Worm (Caenorhabditis elegans) whole organism, early embryonic: ENCODE measurements around the gene sto-3.
A peak's percentile ranks its signal among the peaks of the same experiment; 100 is the strongest.

Experiments used
- B0310.2 ChIP-seq: sonication (generic microtip); optimal IDR thresholded peaks from 2 replicates; lab custom pipeline; 2016; ENCODE audit warnings: mild to moderate bottlenecking, missing genetic modification characterization, missing compliant biosample characterization
- F13C5.2 ChIP-seq: sonication (generic microtip); optimal IDR thresholded peaks from 2 replicates; lab custom pipeline; 2017; ENCODE audit warnings: mild to moderate bottlenecking, missing genetic modification characterization, inconsistent platforms, missing compliant biosample characterization
- aly-1 ChIP-seq: sonication (generic microtip); optimal IDR thresholded peaks from 2 replicates; lab custom pipeline; 2016; ENCODE audit warnings: missing genetic modification characterization, missing compliant biosample characterization
- ama-1 ChIP-seq: fragments of 150-350 bp; optimal IDR thresholded peaks from 2 replicates; lab custom pipeline; 2014
- ceh-13 ChIP-seq: fragments of 200-800 bp; sonication (Bioruptor generic); optimal IDR thresholded peaks from 2 replicates; lab custom pipeline; 2018; ENCODE audit warnings: mild to moderate bottlenecking, missing genetic modification characterization, missing compliant biosample characterization
- ceh-36 ChIP-seq: sonication (generic microtip); optimal IDR thresholded peaks from 2 replicates; lab custom pipeline; 2016; ENCODE audit warnings: missing genetic modification characterization, inconsistent platforms, missing compliant biosample characterization
- ets-7 ChIP-seq: sonication (generic microtip); optimal IDR thresholded peaks from 2 replicates; lab custom pipeline; 2016; ENCODE audit warnings: missing genotype, missing genetic modification characterization, missing compliant biosample characterization
- flt-1 ChIP-seq: fragments of 200-800 bp; sonication (Bioruptor generic); IDR thresholded peaks from 2 replicates; pipeline ENCODE4 v1.3.6; 2022; ENCODE audit warnings: missing genetic modification characterization, missing compliant biosample characterization
- hmbx-1 ChIP-seq: sonication (generic microtip); optimal IDR thresholded peaks from 2 replicates; lab custom pipeline; 2016; ENCODE audit warnings: mild to moderate bottlenecking, missing genetic modification characterization, missing compliant biosample characterization
- hmg-4 ChIP-seq: fragments of 200-800 bp; sonication (Bioruptor generic); optimal IDR thresholded peaks from 2 replicates; lab custom pipeline; 2018; ENCODE audit warnings: mild to moderate bottlenecking, missing genetic modification characterization, missing compliant biosample characterization
- hnd-1 ChIP-seq: sonication (generic microtip); optimal IDR thresholded peaks from 2 replicates; lab custom pipeline; 2016; ENCODE audit warnings: missing genetic modification characterization, missing compliant biosample characterization
- pes-1 ChIP-seq: fragments of 200-800 bp; sonication (Bioruptor generic); IDR thresholded peaks from 2 replicates; pipeline ENCODE4 v1.3.6; 2022; ENCODE audit warnings: missing genetic modification reagents, missing genetic modification characterization, missing compliant biosample characterization
- scrt-1 ChIP-seq: fragments of 200-800 bp; sonication (Bioruptor generic); IDR thresholded peaks from 2 replicates; pipeline ENCODE4 v1.3.6; 2022; ENCODE audit warnings: missing genetic modification characterization, missing compliant biosample characterization
- sea-1 ChIP-seq: fragments of 200-800 bp; sonication (Bioruptor generic); conservative IDR thresholded peaks from 2 replicates; pipeline ENCODE4 v1.3.6; 2022; ENCODE audit warnings: missing genetic modification characterization, missing compliant biosample characterization
- tbx-11 ChIP-seq: fragments of 200-800 bp; sonication (Bioruptor generic); IDR thresholded peaks from 2 replicates; pipeline ENCODE4 v1.3.6; 2022; ENCODE audit warnings: missing genetic modification characterization, missing compliant biosample characterization
- tbx-37 ChIP-seq: fragments of 200-800 bp; sonication (Bioruptor generic); conservative IDR thresholded peaks from 2 replicates; pipeline ENCODE4 v1.3.6; 2022; ENCODE audit warnings: missing genetic modification reagents, missing genetic modification characterization, missing compliant biosample characterization
- tra-4 ChIP-seq: sonication (generic microtip); optimal IDR thresholded peaks from 2 replicates; lab custom pipeline; 2017; ENCODE audit warnings: missing genetic modification characterization, missing compliant biosample characterization

The sto-3 gene

ce11 chrX:11605214-11605765 lies 16.6 kb downstream of the sto-3 start, which contains the start of gene ftt-2:
Gene ftt-2, minus strand, starts transcription at chrX:11605419.
- TF ChIP-seq aly-1 (tag; lab: Kevin White, UChicago) (no peak), ceh-13 (GFP tag; lab: Kevin White, UChicago) (no peak), hnd-1 (tag; lab: Kevin White, UChicago) (no peak), ama-1 (lab: Kevin White, UChicago) (no peak)

- TF ChIP-seq hnd-1 (tag; lab: Kevin White, UChicago) (no peak), F13C5.2 (tag; lab: Kevin White, UChicago) (peak; percentile 26), scrt-1 (GFP tag; lab: Robert Waterston, UW) (no peak), ceh-13 (GFP tag; lab: Kevin White, UChicago) (no peak), hmg-4 (GFP tag; lab: Kevin White, UChicago) (no peak), pes-1 (GFP tag; lab: Robert Waterston, UW) (no peak), B0310.2 (tag; lab: Kevin White, UChicago) (no peak)
Measured at ce11 chrX:11603234-11604108, 18.4 kb downstream of the sto-3 start.

- TF ChIP-seq hmg-4 (GFP tag; lab: Kevin White, UChicago) (peak; percentile 75), ets-7 (tag; lab: Kevin White, UChicago) (no peak)
Measured at ce11 chrX:11600488-11601106, 21.3 kb downstream of the sto-3 start.

- no peak for TF ChIP-seq scrt-1 (GFP tag; lab: Robert Waterston, UW)
- no peak for TF ChIP-seq ets-7 (tag; lab: Kevin White, UChicago)
- TF ChIP-seq tra-4, result no peak
- TF ChIP-seq tbx-11, result no peak
- TF ChIP-seq hnd-1 (tag; lab: Kevin White, UChicago), result no peak
- TF ChIP-seq hmbx-1 (tag; lab: Kevin White, UChicago), result no peak
Measured at ce11 chrX:11598839-11599238, 23.1 kb downstream of the sto-3 start.

ce11 chrX:11596876-11597275 lies 25.0 kb downstream of the sto-3 start:
- TF ChIP-seq flt-1, result no peak
- no peak for TF ChIP-seq ets-7 (tag; lab: Kevin White, UChicago)
- no peak for TF ChIP-seq scrt-1 (GFP tag; lab: Robert Waterston, UW)
- no peak for TF ChIP-seq B0310.2 (tag; lab: Kevin White, UChicago)
- no peak for TF ChIP-seq pes-1 (GFP tag; lab: Robert Waterston, UW)
- TF ChIP-seq tbx-11, result no peak
- no peak for TF ChIP-seq tbx-37
- TF ChIP-seq ama-1 (lab: Kevin White, UChicago), result no peak
- no peak for TF ChIP-seq hmbx-1 (tag; lab: Kevin White, UChicago)
- no peak for TF ChIP-seq F13C5.2 (tag; lab: Kevin White, UChicago)
- no peak for TF ChIP-seq ceh-13 (GFP tag; lab: Kevin White, UChicago)
- TF ChIP-seq sea-1, result no peak
- TF ChIP-seq tra-4, result no peak
- TF ChIP-seq hmg-4 (GFP tag; lab: Kevin White, UChicago), result no peak
- TF ChIP-seq aly-1 (tag; lab: Kevin White, UChicago), result no peak
- no peak for TF ChIP-seq ceh-36
- no peak for TF ChIP-seq hnd-1 (tag; lab: Kevin White, UChicago)

- TF ChIP-seq hmbx-1 (tag; lab: Kevin White, UChicago), result no peak
- no peak for TF ChIP-seq F13C5.2 (tag; lab: Kevin White, UChicago)
- no peak for TF ChIP-seq ceh-36
- no peak for TF ChIP-seq ceh-13 (GFP tag; lab: Kevin White, UChicago)
- no peak for TF ChIP-seq tbx-37
- TF ChIP-seq flt-1, result no peak
- no peak for TF ChIP-seq ets-7 (tag; lab: Kevin White, UChicago)
- no peak for TF ChIP-seq sea-1
- TF ChIP-seq aly-1 (tag; lab: Kevin White, UChicago), result no peak
- no peak for TF ChIP-seq tbx-11
- no peak for TF ChIP-seq pes-1 (GFP tag; lab: Robert Waterston, UW)
- no peak for TF ChIP-seq hmg-4 (GFP tag; lab: Kevin White, UChicago)
- no peak for TF ChIP-seq scrt-1 (GFP tag; lab: Robert Waterston, UW)
- TF ChIP-seq B0310.2 (tag; lab: Kevin White, UChicago), result no peak
- no peak for TF ChIP-seq hnd-1 (tag; lab: Kevin White, UChicago)
- no peak for TF ChIP-seq tra-4
Measured at ce11 chrX:11592539-11592938, 29.4 kb downstream of the sto-3 start.

- TF ChIP-seq aly-1 (tag; lab: Kevin White, UChicago), result no peak
- TF ChIP-seq sea-1, result no peak
- TF ChIP-seq flt-1, result no peak
- TF ChIP-seq tbx-11, result no peak
- TF ChIP-seq ama-1 (lab: Kevin White, UChicago), result no peak
- no peak for TF ChIP-seq hmbx-1 (tag; lab: Kevin White, UChicago)
- no peak for TF ChIP-seq ceh-36
- no peak for TF ChIP-seq hnd-1 (tag; lab: Kevin White, UChicago)
- TF ChIP-seq tbx-37, result no peak
- TF ChIP-seq hmg-4 (GFP tag; lab: Kevin White, UChicago), result no peak
- no peak for TF ChIP-seq pes-1 (GFP tag; lab: Robert Waterston, UW)
- TF ChIP-seq ets-7 (tag; lab: Kevin White, UChicago), result no peak
- TF ChIP-seq scrt-1 (GFP tag; lab: Robert Waterston, UW), result no peak
- no peak for TF ChIP-seq F13C5.2 (tag; lab: Kevin White, UChicago)
- no peak for TF ChIP-seq ceh-13 (GFP tag; lab: Kevin White, UChicago)
- TF ChIP-seq tra-4, result no peak
- no peak for TF ChIP-seq B0310.2 (tag; lab: Kevin White, UChicago)
Measured at ce11 chrX:11591620-11592019, 30.3 kb downstream of the sto-3 start, which contains the start of gene F52D10.2. Gene F52D10.2, minus strand, starts transcription at chrX:11591720.
